Worm (Caenorhabditis elegans) whole organism, young adult: ENCODE measurements around the gene lgl-1.

Source experiments
- F22D6.2 ChIP-seq: sonication (generic microtip); optimal IDR thresholded peaks from 2 replicates; lab custom pipeline; 2016; ENCODE audit warnings: mild to moderate bottlenecking, missing genetic modification characterization, missing compliant biosample characterization
- Y56A3A.18 ChIP-seq: fragments of 200-800 bp; sonication (Bioruptor generic); IDR thresholded peaks from 2 replicates; pipeline ENCODE4 v1.3.6; 2022; ENCODE audit warnings: missing genetic modification reagents, missing genetic modification characterization, missing compliant biosample characterization
- ama-1 ChIP-seq, 3 experiments: fragments of 150-350 bp in 1 of 3; sonication (generic microtip) in 2 of 3; optimal IDR thresholded peaks; 2 replicates each; lab custom pipeline; 2014 to 2018; ENCODE audit warnings: missing biosample characterization in 2 of 3, missing genetic modification characterization in 2 of 3, missing genetic modification reagents in 2 of 3
- egl-44 ChIP-seq: fragments of 200-800 bp; sonication (Bioruptor generic); IDR thresholded peaks from 2 replicates; pipeline ENCODE4 v1.3.6; 2022; ENCODE audit warnings: missing genetic modification reagents, missing genetic modification characterization, missing compliant biosample characterization
- egrh-3 ChIP-seq: fragments of 200-800 bp; sonication (Bioruptor generic); IDR thresholded peaks from 2 replicates; pipeline ENCODE4 v1.3.6; 2022; ENCODE audit warnings: missing genetic modification reagents, missing genetic modification characterization, missing compliant biosample characterization
- nfya-1 ChIP-seq: sonication (generic microtip); optimal IDR thresholded peaks from 2 replicates; lab custom pipeline; 2017; ENCODE audit warnings: antibody characterized with exemption, missing compliant biosample characterization, missing genetic modification characterization, borderline replicate concordance; ENCODE audit not compliant: insufficient read depth
- snpc-3.4 ChIP-seq: sonication (generic microtip); optimal IDR thresholded peaks from 2 replicates; lab custom pipeline; 2017; ENCODE audit warnings: missing genetic modification characterization, mild to moderate bottlenecking, missing compliant biosample characterization, antibody characterized with exemption, moderate library complexity, missing genotype, missing genetic modification reagents
- ztf-25 ChIP-seq: fragments of 200-800 bp; sonication (Bioruptor generic); IDR thresholded peaks from 2 replicates; pipeline ENCODE4 v1.3.6; 2022; ENCODE audit warnings: missing genetic modification reagents, missing genetic modification characterization, missing compliant biosample characterization

ce11 chrX:876935-877334, 6.0 kb upstream of the lgl-1 start, which contains the start of gene ZC13.1:
- TF ChIP-seq egrh-3 (GFP tag; lab: Robert Waterston, UW) (no peak), F22D6.2 (tag; lab: Kevin White, UChicago) (no peak), ztf-25 (GFP tag; lab: Robert Waterston, UW) (no peak), egl-44 (GFP tag; lab: Robert Waterston, UW) (no peak), Y56A3A.18 (no peak), nfya-1 (tag; lab: Kevin White, UChicago) (no peak), ama-1 (optimal IDR thresholded peaks at IDR 0.05; lab: Kevin White, UChicago) (no peak), ama-1 (GFP tag; optimal IDR thresholded peaks at IDR 0.05; lab: Kevin White, UChicago) (no peak), snpc-3.4 (tag; lab: Kevin White, UChicago) (no peak)
